Worm (Caenorhabditis elegans): ENCODE results near the gene fbxa-29.
A peak's percentile ranks its signal among the peaks of the same experiment; 100 is the strongest.

Gene fbxa-29

ce11 chrIII:1273655-1274328 lies at the start of gene fbxa-29:
TSS of gene fbxa-29 (minus strand) at chrIII:1273705.
- TF ChIP-seq unc-62 (GFP tag; optimal IDR thresholded peaks at IDR 0.05 in 1 of 2) (no peak), unc-62 (tag; optimal IDR thresholded peaks at IDR 0.05) (no peak), mep-1 (tag; optimal IDR thresholded peaks at IDR 0.05) (no peak), T26A8.4 (GFP tag; IDR thresholded peaks at IDR 0.05) (no peak), zip-11 (GFP tag; IDR thresholded peaks at IDR 0.05) (no peak), spr-3 (GFP tag; optimal IDR thresholded peaks at IDR 0.05) (no peak), nhr-28 (tag; optimal IDR thresholded peaks at IDR 0.05) (peak; percentile 49), nhr-10 (tag; optimal IDR thresholded peaks at IDR 0.05) (no peak), nhr-237 (tag; optimal IDR thresholded peaks at IDR 0.05) (no peak), dve-1 (tag; optimal IDR thresholded peaks at IDR 0.05; ENCODE audit: insufficient read depth) (peak; percentile 12), nhr-102 (tag; optimal IDR thresholded peaks at IDR 0.05) (no peak), ceh-82 (tag; optimal IDR thresholded peaks at IDR 0.05) (no peak), pqm-1 (tag; optimal IDR thresholded peaks at IDR 0.05) (peak; percentile 61), hmg-1.1 (GFP tag; IDR thresholded peaks at IDR 0.05) (no peak), daf-8 (GFP tag; IDR thresholded peaks at IDR 0.05) (no peak), arid-1 (GFP tag; conservative IDR thresholded peaks at IDR 0.05) (no peak), aly-2 (tag; optimal IDR thresholded peaks at IDR 0.05) (no peak), php-3 (GFP tag; IDR thresholded peaks at IDR 0.05) (peak; percentile 75; the same call in 1 of the 2 replicates), duxl-1 (tag; optimal IDR thresholded peaks at IDR 0.05; ENCODE audit: poor library complexity) (no peak), zfp-3 (GFP tag; conservative IDR thresholded peaks at IDR 0.05) (no peak), pha-4 (GFP tag; IDR thresholded peaks at IDR 0.05) (no peak), pha-4 (tag; optimal IDR thresholded peaks at IDR 0.05) (no peak), dmd-6 (GFP tag; IDR thresholded peaks at IDR 0.05) (0 out of 2 replicates have a peak, but pooled peaks have one; percentile 10), lin-29 (GFP tag; IDR thresholded peaks at IDR 0.05) (no peak), daf-16 (GFP tag; optimal IDR thresholded peaks at IDR 0.05) (no peak), daf-16 (tag; optimal IDR thresholded peaks at IDR 0.05) (peak; percentile 51), cey-2 (tag; optimal IDR thresholded peaks at IDR 0.05; ENCODE audit: borderline replicate concordance, insufficient read depth) (no peak), dmd-8 (GFP tag; IDR thresholded peaks at IDR 0.05) (no peak)

ce11 chrIII:1321561-1321960 lies 48.1 kb upstream of the fbxa-29 start, which contains the start of gene fbxa-15:
TSS of gene fbxa-15 (minus strand) at chrIII:1321661.
- TF ChIP-seq hlh-30 (tag; optimal IDR thresholded peaks at IDR 0.05; ENCODE audit: insufficient read depth): no peak

- peak; percentile 46 for TF ChIP-seq dmd-6 (GFP tag; IDR thresholded peaks at IDR 0.05)
- TF ChIP-seq lsy-2 (tag; optimal IDR thresholded peaks at IDR 0.05): no peak
- no peak for TF ChIP-seq php-3 (GFP tag; IDR thresholded peaks at IDR 0.05)
- no peak for TF ChIP-seq egl-43 (GFP tag; IDR thresholded peaks at IDR 0.05)
- no peak for TF ChIP-seq daf-16 (GFP tag; optimal IDR thresholded peaks at IDR 0.05)
- peak; percentile 56 for TF ChIP-seq daf-16 (tag; optimal IDR thresholded peaks at IDR 0.05)
- TF ChIP-seq mxl-2 (GFP tag; conservative IDR thresholded peaks at IDR 0.05): no peak
- TF ChIP-seq nhr-41 (GFP tag; IDR thresholded peaks at IDR 0.05): no peak
- TF ChIP-seq lin-29 (GFP tag; IDR thresholded peaks at IDR 0.05): no peak
- TF ChIP-seq aha-1 (tag): no peak
- peak; percentile 77 for TF ChIP-seq nhr-28 (tag; optimal IDR thresholded peaks at IDR 0.05)
- no peak for TF ChIP-seq arid-1 (GFP tag; conservative IDR thresholded peaks at IDR 0.05)
- no peak for TF ChIP-seq spr-1 (tag; optimal IDR thresholded peaks at IDR 0.05)
- peak; percentile 80 for TF ChIP-seq pqm-1 (tag; optimal IDR thresholded peaks at IDR 0.05)
- TF ChIP-seq hlh-11 (tag; optimal IDR thresholded peaks at IDR 0.05): peak; percentile 20
Observed at ce11 chrIII:1315038-1315437, 41.5 kb upstream of the fbxa-29 start, which contains the start of the genes fbxa-80 and fbxa-19. TSS of gene fbxa-80 (minus strand) at chrIII:1315210. TSS of gene fbxa-19 (plus strand) at chrIII:1315401.

Measured in whole organism, L4 larva.